Fruit fly (Drosophila melanogaster) whole organism, embryonic: Measurements from ENCODE around the gene sunn.

Source experiments
- ATbp ChIP-seq: fragments of 200-800 bp; sonication (Bioruptor generic); optimal IDR thresholded peaks from 2 replicates; lab custom pipeline; 2017; ENCODE audit warnings: missing biosample characterization, mild to moderate bottlenecking, missing genetic modification characterization, missing genetic modification reagents
- Ada2b ChIP-seq: fragments of 200-800 bp; sonication (Bioruptor generic); IDR thresholded peaks from 2 replicates; pipeline ENCODE4 v1.3.6; 2022; ENCODE audit warnings: missing biosample characterization, missing genetic modification characterization
- Asciz ChIP-seq: fragments of 200-800 bp; sonication (Bioruptor generic); optimal IDR thresholded peaks from 2 replicates; lab custom pipeline; 2017; ENCODE audit warnings: missing biosample characterization, mild to moderate bottlenecking, missing genetic modification characterization, missing genetic modification reagents
- CG10431 ChIP-seq: fragments of 200-800 bp; sonication (Bioruptor generic); optimal IDR thresholded peaks from 3 replicates; lab custom pipeline; 2018; ENCODE audit warnings: missing biosample characterization, mild to moderate bottlenecking, missing genetic modification characterization
- CG10654 ChIP-seq: fragments of 200-800 bp; sonication (Bioruptor generic); optimal IDR thresholded peaks from 2 replicates; lab custom pipeline; 2016; ENCODE audit warnings: missing biosample characterization, missing genetic modification characterization
- CG10979 ChIP-seq: fragments of 200-800 bp; sonication (Bioruptor generic); optimal IDR thresholded peaks from 2 replicates; lab custom pipeline; 2018; ENCODE audit warnings: missing biosample characterization, mild to moderate bottlenecking, missing genetic modification characterization, moderate library complexity
- CG11504 ChIP-seq: fragments of 200-800 bp; sonication (Bioruptor generic); optimal IDR thresholded peaks from 3 replicates; lab custom pipeline; 2019; ENCODE audit warnings: missing biosample characterization, mild to moderate bottlenecking, missing genetic modification characterization, moderate library complexity
- CG11696 ChIP-seq: fragments of 200-800 bp; sonication (Bioruptor generic); IDR thresholded peaks from 2 replicates; pipeline ENCODE4 v1.3.6; 2022; ENCODE audit warnings: missing biosample characterization, missing genetic modification characterization
- CG12155 ChIP-seq: fragments of 200-800 bp; sonication (Bioruptor generic); optimal IDR thresholded peaks from 3 replicates; lab custom pipeline; 2016; ENCODE audit warnings: missing biosample characterization, missing genetic modification characterization
- CG12236 ChIP-seq: fragments of 200-800 bp; sonication (Bioruptor generic); optimal IDR thresholded peaks from 2 replicates; lab custom pipeline; 2016; ENCODE audit warnings: missing biosample characterization, missing genetic modification characterization
- CG12391 ChIP-seq: fragments of 200-800 bp; sonication (Bioruptor generic); optimal IDR thresholded peaks from 3 replicates; lab custom pipeline; 2018; ENCODE audit warnings: missing biosample characterization, mild to moderate bottlenecking, missing genetic modification characterization, moderate library complexity
- CG13775 ChIP-seq: fragments of 200-800 bp; sonication (Bioruptor generic); optimal IDR thresholded peaks from 3 replicates; lab custom pipeline; 2017; ENCODE audit warnings: missing biosample characterization, mild to moderate bottlenecking, missing genetic modification characterization
- CG13894 ChIP-seq: fragments of 200-800 bp; sonication (Bioruptor generic); optimal IDR thresholded peaks from 3 replicates; lab custom pipeline; 2018; ENCODE audit warnings: missing biosample characterization, mild to moderate bottlenecking, missing genetic modification characterization, moderate library complexity
- CG15601 ChIP-seq: fragments of 200-800 bp; sonication (Bioruptor generic); optimal IDR thresholded peaks from 3 replicates; lab custom pipeline; 2019; ENCODE audit warnings: missing biosample characterization, mild to moderate bottlenecking, missing genetic modification characterization, moderate library complexity
- CG16779 ChIP-seq: fragments of 200-800 bp; sonication (Bioruptor generic); IDR thresholded peaks from 2 replicates; pipeline ENCODE4 v1.3.6; 2022; ENCODE audit warnings: missing biosample characterization, missing genetic modification characterization
- CG17912 ChIP-seq: fragments of 200-800 bp; sonication (Bioruptor generic); optimal IDR thresholded peaks from 2 replicates; lab custom pipeline; 2018; ENCODE audit warnings: missing biosample characterization, mild to moderate bottlenecking, missing genetic modification characterization
- CG18011 ChIP-seq: fragments of 200-800 bp; sonication (Bioruptor generic); optimal IDR thresholded peaks from 2 replicates; lab custom pipeline; 2017; ENCODE audit warnings: missing biosample characterization, missing genetic modification characterization, mild to moderate bottlenecking, moderate library complexity, missing genotype
- CG2875 ChIP-seq: fragments of 200-800 bp; sonication (Bioruptor generic); optimal IDR thresholded peaks from 2 replicates; lab custom pipeline; 2017; ENCODE audit warnings: missing biosample characterization, mild to moderate bottlenecking, missing genetic modification characterization, missing genetic modification reagents
- CG32772 ChIP-seq: fragments of 200-800 bp; sonication (Bioruptor generic); IDR thresholded peaks from 2 replicates; pipeline ENCODE4 v1.3.6; 2022; ENCODE audit warnings: missing biosample characterization, missing genetic modification characterization
- CG33557 ChIP-seq: fragments of 200-800 bp; sonication (Bioruptor generic); optimal IDR thresholded peaks from 2 replicates; lab custom pipeline; 2019; ENCODE audit warnings: missing biosample characterization, mild to moderate bottlenecking, missing genetic modification characterization, moderate library complexity
- CG3407 ChIP-seq: fragments of 200-800 bp; sonication (Bioruptor generic); optimal IDR thresholded peaks from 2 replicates; lab custom pipeline; 2018; ENCODE audit warnings: missing biosample characterization, mild to moderate bottlenecking, missing genetic modification characterization
- CG4617 ChIP-seq: fragments of 200-800 bp; sonication (Bioruptor generic); optimal IDR thresholded peaks from 3 replicates; lab custom pipeline; 2016; ENCODE audit warnings: missing biosample characterization, missing genetic modification characterization, borderline replicate concordance
- CG7372 ChIP-seq: fragments of 200-800 bp; sonication (Bioruptor generic); IDR thresholded peaks from 2 replicates; pipeline ENCODE4 v1.3.6; 2022; ENCODE audit warnings: missing biosample characterization, missing genetic modification characterization
- CG7963 ChIP-seq: fragments of 200-800 bp; sonication (Bioruptor generic); IDR thresholded peaks from 3 replicates; pipeline ENCODE4 v1.3.6; 2022; ENCODE audit warnings: missing biosample characterization, missing genetic modification characterization; ENCODE audit not compliant: partially characterized antibody
- CG9932 ChIP-seq: fragments of 200-800 bp; sonication (Bioruptor generic); IDR thresholded peaks from 2 replicates; pipeline ENCODE4 v1.3.6; 2022; ENCODE audit warnings: missing biosample characterization, missing genetic modification characterization
- CTCF ChIP-seq: fragments of 200-800 bp; sonication (Bioruptor generic); optimal IDR thresholded peaks from 2 replicates; lab custom pipeline; 2017; ENCODE audit warnings: missing biosample characterization, mild to moderate bottlenecking, missing genetic modification characterization, moderate library complexity
- Dbx ChIP-seq: fragments of 200-800 bp; sonication (Bioruptor generic); IDR thresholded peaks from 3 replicates; pipeline ENCODE4 v1.3.6; 2022; ENCODE audit warnings: missing biosample characterization, missing genetic modification characterization
- Doc3 ChIP-seq: fragments of 200-800 bp; sonication (Bioruptor generic); IDR thresholded peaks from 3 replicates; pipeline ENCODE4 v1.3.6; 2022; ENCODE audit warnings: missing biosample characterization, missing genetic modification characterization; ENCODE audit not compliant: partially characterized antibody
- E2f2 ChIP-seq: fragments of 200-800 bp; sonication (Bioruptor generic); IDR thresholded peaks from 2 replicates; pipeline ENCODE4 v1.3.6; 2022; ENCODE audit warnings: missing biosample characterization, missing genetic modification characterization
- Fer2 ChIP-seq: fragments of 200-800 bp; sonication (Bioruptor generic); optimal IDR thresholded peaks from 2 replicates; lab custom pipeline; 2018; ENCODE audit warnings: missing biosample characterization, mild to moderate bottlenecking, missing genetic modification characterization, moderate library complexity
- Hey ChIP-seq: fragments of 200-800 bp; sonication (Bioruptor generic); optimal IDR thresholded peaks from 3 replicates; lab custom pipeline; 2018; ENCODE audit warnings: missing biosample characterization, mild to moderate bottlenecking, missing genetic modification characterization
- MTF-1 ChIP-seq: fragments of 200-800 bp; sonication (Bioruptor generic); optimal IDR thresholded peaks from 2 replicates; lab custom pipeline; 2018; ENCODE audit warnings: missing biosample characterization, mild to moderate bottlenecking, missing genetic modification characterization, borderline replicate concordance
- Ravus ChIP-seq: fragments of 200-800 bp; sonication (Bioruptor generic); IDR thresholded peaks from 2 replicates; pipeline ENCODE4 v1.3.6; 2022; ENCODE audit warnings: missing biosample characterization, missing genetic modification characterization
- abd-A ChIP-seq: fragments of 200-800 bp; sonication (Bioruptor generic); optimal IDR thresholded peaks from 3 replicates; lab custom pipeline; 2019; ENCODE audit warnings: missing biosample characterization, mild to moderate bottlenecking, missing genetic modification characterization, moderate library complexity
- chif ChIP-seq, 2 experiments: fragments of 200-800 bp; sonication (Bioruptor generic); optimal IDR thresholded peaks; 3 replicates each; lab custom pipeline; 2016; ENCODE audit warnings: missing biosample characterization in 2 of 2, missing genetic modification characterization in 2 of 2
- corto ChIP-seq: fragments of 200-800 bp; sonication (Bioruptor generic); optimal IDR thresholded peaks from 2 replicates; lab custom pipeline; 2016; ENCODE audit warnings: missing biosample characterization, mild to moderate bottlenecking, missing genetic modification characterization, moderate library complexity
- cwo ChIP-seq: fragments of 200-800 bp; sonication (Bioruptor generic); optimal IDR thresholded peaks from 3 replicates; lab custom pipeline; 2017; ENCODE audit warnings: missing biosample characterization, missing genetic modification characterization, mild to moderate bottlenecking, moderate library complexity, missing genetic modification reagents
- da ChIP-seq: fragments of 200-800 bp; sonication (Bioruptor generic); optimal IDR thresholded peaks from 2 replicates; lab custom pipeline; 2016; ENCODE audit warnings: missing biosample characterization, missing genetic modification characterization
- fd96Cb ChIP-seq: fragments of 200-800 bp; sonication (Bioruptor generic); optimal IDR thresholded peaks from 2 replicates; lab custom pipeline; 2018; ENCODE audit warnings: missing biosample characterization, mild to moderate bottlenecking, missing genetic modification characterization, moderate library complexity
- gfzf ChIP-seq: fragments of 200-800 bp; sonication (Bioruptor generic); optimal IDR thresholded peaks from 2 replicates; lab custom pipeline; 2016; ENCODE audit warnings: missing biosample characterization, mild to moderate bottlenecking, missing genetic modification characterization, moderate library complexity
- lab ChIP-seq: fragments of 200-800 bp; sonication (Bioruptor generic); optimal IDR thresholded peaks from 3 replicates; lab custom pipeline; 2017; ENCODE audit warnings: missing biosample characterization, missing genetic modification characterization, mild to moderate bottlenecking, moderate library complexity, missing genetic modification reagents
- nau ChIP-seq: fragments of 200-800 bp; sonication (Bioruptor generic); optimal IDR thresholded peaks from 3 replicates; lab custom pipeline; 2017; ENCODE audit warnings: missing biosample characterization, mild to moderate bottlenecking, missing genetic modification characterization, missing genetic modification reagents
- pfk ChIP-seq: fragments of 200-800 bp; sonication (Bioruptor generic); optimal IDR thresholded peaks from 2 replicates; lab custom pipeline; 2018; ENCODE audit warnings: missing biosample characterization, mild to moderate bottlenecking, missing genetic modification characterization, moderate library complexity
- ro ChIP-seq: fragments of 200-800 bp; sonication (Bioruptor generic); IDR thresholded peaks from 2 replicates; pipeline ENCODE4 v1.3.6; 2022; ENCODE audit warnings: missing biosample characterization, missing genetic modification characterization
- run ChIP-seq: fragments of 200-800 bp; sonication (Bioruptor generic); optimal IDR thresholded peaks from 3 replicates; lab custom pipeline; 2018; ENCODE audit warnings: missing biosample characterization, mild to moderate bottlenecking, missing genetic modification characterization
- sug ChIP-seq: fragments of 200-800 bp; optimal IDR thresholded peaks from 2 replicates; lab custom pipeline; 2019; ENCODE audit warnings: missing biosample characterization, mild to moderate bottlenecking, missing genetic modification characterization, moderate library complexity
- toy ChIP-seq: fragments of 200-800 bp; sonication (Bioruptor generic); IDR thresholded peaks from 2 replicates; pipeline ENCODE4 v1.3.6; 2022; ENCODE audit warnings: missing biosample characterization, missing genetic modification characterization
- twi ChIP-seq: fragments of 200-800 bp; optimal IDR thresholded peaks from 2 replicates; lab custom pipeline; 2019; ENCODE audit warnings: missing biosample characterization, mild to moderate bottlenecking, missing genetic modification characterization, moderate library complexity
- z ChIP-seq: fragments of 200-800 bp; sonication (Bioruptor generic); IDR thresholded peaks from 3 replicates; pipeline ENCODE4 v1.3.6; 2022; ENCODE audit warnings: missing biosample characterization, missing genetic modification characterization
- zf30C ChIP-seq: fragments of 200-800 bp; sonication (Bioruptor generic); optimal IDR thresholded peaks from 3 replicates; lab custom pipeline; 2018; ENCODE audit warnings: missing biosample characterization, mild to moderate bottlenecking, missing genetic modification characterization

sunn gene

dm6 chr3L:11680298-11680697 lies 47.9 kb upstream of the sunn start, which contains the start of gene CG32085 (continued):
- TF ChIP-seq CG11504 (tag; lab: Kevin White, UChicago): peak; percentile 45
- TF ChIP-seq Ada2b (GFP tag; lab: Robert Waterston, UW): peak; percentile 60; the same call in 1 of the 2 replicates
- TF ChIP-seq Dbx: peak; percentile 82; the same call in 2 of the 3 replicates
- peak; percentile 47 for TF ChIP-seq E2f2 (GFP tag; lab: Robert Waterston, UW)
- TF ChIP-seq lab (GFP tag; lab: Kevin White, UChicago): peak; percentile 90
- TF ChIP-seq CG12391: peak; percentile 10
- peak; percentile 26 for TF ChIP-seq ATbp (GFP tag; lab: Kevin White, UChicago)
- no peak for TF ChIP-seq CG7963
- peak; percentile 23 for TF ChIP-seq CG10654
- peak; percentile 5 for TF ChIP-seq sug (tag; lab: Kevin White, UChicago)
- TF ChIP-seq Ravus: no peak
- peak; percentile 9 for TF ChIP-seq CG13775 (GFP tag; lab: Kevin White, UChicago)
- TF ChIP-seq CG17912 (GFP tag; lab: Kevin White, UChicago): no peak
- no peak for TF ChIP-seq Asciz
- no peak for TF ChIP-seq pfk (GFP tag; lab: Kevin White, UChicago)
- peak; percentile 26 for TF ChIP-seq nau (GFP tag; lab: Kevin White, UChicago)
- no peak for TF ChIP-seq CG12236 (GFP tag; lab: Kevin White, UChicago)
- peak; percentile 11 for TF ChIP-seq fd96Cb (tag; lab: Kevin White, UChicago)
- TF ChIP-seq chif (GFP tag; optimal IDR thresholded peaks at IDR 0.05; lab: Kevin White, UChicago): peak in 1 of 2 experiments; percentile 17
- TF ChIP-seq twi (tag; lab: Kevin White, UChicago): no peak
- no peak for TF ChIP-seq MTF-1 (GFP tag; lab: Kevin White, UChicago)
- TF ChIP-seq CG10431: no peak
- TF ChIP-seq ro: no peak
- TF ChIP-seq corto (GFP tag; lab: Kevin White, UChicago): no peak
- TF ChIP-seq CTCF (GFP tag; lab: Kevin White, UChicago): no peak
- no peak for TF ChIP-seq CG15601 (tag; lab: Kevin White, UChicago)
- TF ChIP-seq cwo (GFP tag; lab: Kevin White, UChicago): peak; percentile 64
- TF ChIP-seq CG18011 (GFP tag; lab: Kevin White, UChicago): peak; percentile 51
- peak; percentile 31 for TF ChIP-seq CG10979 (tag; lab: Kevin White, UChicago)
- no peak for TF ChIP-seq Doc3 (GFP tag; lab: Robert Waterston, UW)
- TF ChIP-seq da (GFP tag; lab: Kevin White, UChicago): no peak
- TF ChIP-seq z (GFP tag; lab: Robert Waterston, UW): 0 out of 3 replicates have a peak, but pooled peaks have one; percentile 29
- TF ChIP-seq CG13894 (tag; lab: Kevin White, UChicago): peak; percentile 75
- TF ChIP-seq run (tag; lab: Kevin White, UChicago): no peak
- no peak for TF ChIP-seq gfzf (GFP tag; lab: Kevin White, UChicago)
- TF ChIP-seq CG16779: peak; percentile 70; the same call in 1 of the 2 replicates
- peak; percentile 55; the same call in 1 of the 2 replicates for TF ChIP-seq toy (GFP tag; lab: Robert Waterston, UW)
- TF ChIP-seq Fer2 (tag; lab: Kevin White, UChicago): peak; percentile 4
- TF ChIP-seq CG9932 (GFP tag; lab: Robert Waterston, UW): peak; percentile 84
- peak; percentile 37; the same call in 1 of the 2 replicates for TF ChIP-seq CG7372 (GFP tag; lab: Robert Waterston, UW)
- TF ChIP-seq zf30C (GFP tag; lab: Kevin White, UChicago): no peak
- TF ChIP-seq CG32772: no peak
- TF ChIP-seq CG12155 (GFP tag; lab: Kevin White, UChicago): peak; percentile 60
- TF ChIP-seq CG11696 (GFP tag; lab: Robert Waterston, UW): no peak
- TF ChIP-seq CG33557 (GFP tag; lab: Kevin White, UChicago): no peak
- no peak for TF ChIP-seq CG2875 (GFP tag; lab: Kevin White, UChicago)
- no peak for TF ChIP-seq CG3407 (GFP tag; lab: Kevin White, UChicago)
- TF ChIP-seq CG4617 (GFP tag; lab: Kevin White, UChicago): no peak
- no peak for TF ChIP-seq abd-A (tag; lab: Kevin White, UChicago)
- peak; percentile 40 for TF ChIP-seq Hey (tag; lab: Kevin White, UChicago)
